Fruit fly (Drosophila melanogaster) whole organism, embryonic: ENCODE data around the gene brn.

ENCODE experiments used
- Asciz ChIP-seq: fragments of 200-800 bp; sonication (Bioruptor generic); optimal IDR thresholded peaks from 2 replicates; lab custom pipeline; 2017; ENCODE audit warnings: missing biosample characterization, mild to moderate bottlenecking, missing genetic modification characterization, missing genetic modification reagents
- CG10209 ChIP-seq: fragments of 200-800 bp; sonication (Bioruptor generic); optimal IDR thresholded peaks from 3 replicates; lab custom pipeline; 2017; ENCODE audit warnings: missing biosample characterization, mild to moderate bottlenecking, missing genetic modification characterization, missing genetic modification reagents
- CG10366 ChIP-seq: fragments of 200-800 bp; sonication (Bioruptor generic); IDR thresholded peaks from 2 replicates; pipeline ENCODE4 v1.3.6; 2022; ENCODE audit warnings: missing biosample characterization, missing genetic modification characterization
- CG11085 ChIP-seq: fragments of 200-800 bp; sonication (Bioruptor generic); IDR thresholded peaks from 2 replicates; pipeline ENCODE4 v1.3.6; 2022; ENCODE audit warnings: missing biosample characterization, missing genetic modification characterization
- CG11504 ChIP-seq: fragments of 200-800 bp; sonication (Bioruptor generic); optimal IDR thresholded peaks from 3 replicates; lab custom pipeline; 2019; ENCODE audit warnings: missing biosample characterization, mild to moderate bottlenecking, missing genetic modification characterization, moderate library complexity
- CG12942 ChIP-seq: fragments of 200-800 bp; sonication (Bioruptor generic); optimal IDR thresholded peaks from 3 replicates; lab custom pipeline; 2016; ENCODE audit warnings: missing biosample characterization, missing genetic modification characterization
- CG13123 ChIP-seq: fragments of 200-800 bp; sonication (Bioruptor generic); optimal IDR thresholded peaks from 2 replicates; lab custom pipeline; 2016; ENCODE audit warnings: missing biosample characterization, missing genetic modification characterization
- CG13424 ChIP-seq: fragments of 200-800 bp; sonication (Bioruptor generic); optimal IDR thresholded peaks from 2 replicates; lab custom pipeline; 2019; ENCODE audit warnings: missing biosample characterization, mild to moderate bottlenecking, missing genetic modification characterization, moderate library complexity
- CG13775 ChIP-seq: fragments of 200-800 bp; sonication (Bioruptor generic); optimal IDR thresholded peaks from 3 replicates; lab custom pipeline; 2017; ENCODE audit warnings: missing biosample characterization, mild to moderate bottlenecking, missing genetic modification characterization
- CG14441 ChIP-seq: fragments of 200-800 bp; sonication (Bioruptor generic); IDR thresholded peaks from 2 replicates; pipeline ENCODE4 v1.3.6; 2022; ENCODE audit warnings: missing biosample characterization, missing genetic modification characterization
- CG14667 ChIP-seq: fragments of 200-800 bp; sonication (Bioruptor generic); IDR thresholded peaks from 2 replicates; pipeline ENCODE4 v1.3.6; 2022; ENCODE audit warnings: missing biosample characterization, missing genetic modification characterization
- CG14710 ChIP-seq: fragments of 200-800 bp; sonication (Bioruptor generic); optimal IDR thresholded peaks from 3 replicates; lab custom pipeline; 2019; ENCODE audit warnings: missing biosample characterization, mild to moderate bottlenecking, missing genetic modification characterization, moderate library complexity
- CG16779 ChIP-seq: fragments of 200-800 bp; sonication (Bioruptor generic); IDR thresholded peaks from 2 replicates; pipeline ENCODE4 v1.3.6; 2022; ENCODE audit warnings: missing biosample characterization, missing genetic modification characterization
- CG16815 ChIP-seq: fragments of 200-800 bp; sonication (Bioruptor generic); optimal IDR thresholded peaks from 3 replicates; lab custom pipeline; 2017; ENCODE audit warnings: missing biosample characterization, mild to moderate bottlenecking, missing genetic modification characterization
- CG17186 ChIP-seq: fragments of 200-800 bp; sonication (Bioruptor generic); optimal IDR thresholded peaks from 3 replicates; lab custom pipeline; 2017; ENCODE audit warnings: missing biosample characterization, missing genetic modification reagents, missing genetic modification characterization
- CG31224 ChIP-seq: fragments of 200-800 bp; sonication (Bioruptor generic); IDR thresholded peaks from 2 replicates; pipeline ENCODE4 v1.3.6; 2022; ENCODE audit warnings: missing biosample characterization, missing genetic modification characterization
- CG31365 ChIP-seq: fragments of 200-800 bp; sonication (Bioruptor generic); optimal IDR thresholded peaks from 2 replicates; lab custom pipeline; 2018; ENCODE audit warnings: missing biosample characterization, mild to moderate bottlenecking, missing genetic modification characterization
- CG4730 ChIP-seq: fragments of 200-800 bp; sonication (Bioruptor generic); IDR thresholded peaks from 2 replicates; pipeline ENCODE4 v1.3.6; 2022; ENCODE audit warnings: missing biosample characterization, missing genetic modification characterization
- CG4854 ChIP-seq: fragments of 200-800 bp; sonication (Bioruptor generic); optimal IDR thresholded peaks from 2 replicates; lab custom pipeline; 2016; ENCODE audit warnings: missing biosample characterization, missing genetic modification characterization, inconsistent platforms
- CG8765 ChIP-seq: fragments of 200-800 bp; sonication (Bioruptor generic); IDR thresholded peaks from 2 replicates; pipeline ENCODE4 v1.3.6; 2022; ENCODE audit warnings: missing biosample characterization, missing genetic modification characterization
- CG8944 ChIP-seq: fragments of 200-800 bp; sonication (Bioruptor generic); optimal IDR thresholded peaks from 3 replicates; lab custom pipeline; 2016; ENCODE audit warnings: missing biosample characterization, missing genetic modification characterization
- CG9817 ChIP-seq: fragments of 200-800 bp; sonication (Bioruptor generic); optimal IDR thresholded peaks from 2 replicates; lab custom pipeline; 2018; ENCODE audit warnings: missing biosample characterization, mild to moderate bottlenecking, missing genetic modification characterization, moderate library complexity
- CkIIα-i1 ChIP-seq: fragments of 200-800 bp; sonication (Bioruptor generic); IDR thresholded peaks from 2 replicates; pipeline ENCODE4 v1.3.6; 2022; ENCODE audit warnings: missing biosample characterization, missing genetic modification characterization
- Dad ChIP-seq: fragments of 200-800 bp; sonication (Bioruptor generic); optimal IDR thresholded peaks from 3 replicates; lab custom pipeline; 2016; ENCODE audit warnings: missing biosample characterization, missing genetic modification characterization
- Fer1 ChIP-seq: fragments of 200-800 bp; sonication (Bioruptor generic); optimal IDR thresholded peaks from 2 replicates; lab custom pipeline; 2017; ENCODE audit warnings: missing biosample characterization, mild to moderate bottlenecking, missing genetic modification characterization
- Fer2 ChIP-seq: fragments of 200-800 bp; sonication (Bioruptor generic); optimal IDR thresholded peaks from 2 replicates; lab custom pipeline; 2018; ENCODE audit warnings: missing biosample characterization, mild to moderate bottlenecking, missing genetic modification characterization, moderate library complexity
- GATAe ChIP-seq: fragments of 200-800 bp; sonication (Bioruptor generic); conservative IDR thresholded peaks from 2 replicates; pipeline ENCODE4 v1.3.6; 2022; ENCODE audit warnings: missing biosample characterization, missing genetic modification characterization
- HLH3B ChIP-seq: fragments of 200-800 bp; sonication (Bioruptor generic); IDR thresholded peaks from 2 replicates; pipeline ENCODE4 v1.3.6; 2022; ENCODE audit warnings: missing biosample characterization, missing genetic modification characterization
- HLH4C ChIP-seq: fragments of 200-800 bp; sonication (Bioruptor generic); IDR thresholded peaks from 3 replicates; pipeline ENCODE4 v1.3.6; 2022; ENCODE audit warnings: missing biosample characterization, missing genetic modification characterization; ENCODE audit not compliant: partially characterized antibody
- Lim3 ChIP-seq: fragments of 200-800 bp; sonication (Bioruptor generic); IDR thresholded peaks from 2 replicates; pipeline ENCODE4 v1.3.6; 2022; ENCODE audit warnings: missing biosample characterization, missing genetic modification characterization
- Mad ChIP-seq: fragments of 200-800 bp; sonication (Bioruptor generic); optimal IDR thresholded peaks from 2 replicates; lab custom pipeline; 2016; ENCODE audit warnings: missing biosample characterization, missing genetic modification characterization
- Meics ChIP-seq: fragments of 200-800 bp; sonication (Bioruptor generic); optimal IDR thresholded peaks from 2 replicates; lab custom pipeline; 2017; ENCODE audit warnings: missing biosample characterization, mild to moderate bottlenecking, missing genetic modification characterization
- Taf1 ChIP-seq: fragments of 200-800 bp; sonication (Bioruptor generic); IDR thresholded peaks from 2 replicates; pipeline ENCODE4 v1.3.6; 2022; ENCODE audit warnings: missing biosample characterization, missing genetic modification characterization
- Xbp1 ChIP-seq: fragments of 200-800 bp; sonication (Bioruptor generic); optimal IDR thresholded peaks from 3 replicates; lab custom pipeline; 2016; ENCODE audit warnings: missing biosample characterization, mild to moderate bottlenecking, missing genetic modification characterization
- ash1 ChIP-seq: fragments of 200-800 bp; sonication (Bioruptor generic); optimal IDR thresholded peaks from 2 replicates; lab custom pipeline; 2018; ENCODE audit warnings: missing biosample characterization, mild to moderate bottlenecking, missing genetic modification characterization
- bbx ChIP-seq: fragments of 200-800 bp; sonication (Bioruptor generic); IDR thresholded peaks from 2 replicates; pipeline ENCODE4 v1.3.6; 2022; ENCODE audit warnings: missing biosample characterization, missing genetic modification characterization; ENCODE audit not compliant: partially characterized antibody
- cas ChIP-seq: fragments of 200-800 bp; sonication (Bioruptor generic); IDR thresholded peaks from 2 replicates; pipeline ENCODE4 v1.3.6; 2022; ENCODE audit warnings: missing biosample characterization, missing genetic modification characterization
- croc ChIP-seq: fragments of 200-800 bp; sonication (Bioruptor generic); conservative IDR thresholded peaks from 3 replicates; pipeline ENCODE4 v1.3.6; 2022; ENCODE audit warnings: missing biosample characterization, missing genetic modification characterization
- fd102C ChIP-seq: fragments of 200-800 bp; sonication (Bioruptor generic); optimal IDR thresholded peaks from 2 replicates; lab custom pipeline; 2018; ENCODE audit warnings: missing biosample characterization, mild to moderate bottlenecking, missing genetic modification characterization, moderate library complexity
- gcm2 ChIP-seq: fragments of 200-800 bp; sonication (Bioruptor generic); optimal IDR thresholded peaks from 2 replicates; lab custom pipeline; 2016; ENCODE audit warnings: missing biosample characterization, missing genetic modification characterization
- hkb ChIP-seq, 2 experiments: fragments of 200-800 bp in 1 of 2; fragments of >200 bp in 1 of 2; sonication (Bioruptor generic) in 1 of 2; IDR thresholded peaks in 1 of 2; optimal IDR thresholded peaks in 1 of 2; 2 replicates each; pipeline versions ENCODE4 v1.3.6 to Lab custom; 2017 to 2022; ENCODE audit warnings: missing biosample characterization in 1 of 2, missing genetic modification characterization in 1 of 2
- knrl ChIP-seq: fragments of 200-800 bp; sonication (Bioruptor generic); IDR thresholded peaks from 3 replicates; pipeline ENCODE4 v1.3.6; 2022; ENCODE audit warnings: missing biosample characterization, missing genetic modification characterization; ENCODE audit not compliant: partially characterized antibody
- lab ChIP-seq: fragments of 200-800 bp; sonication (Bioruptor generic); optimal IDR thresholded peaks from 3 replicates; lab custom pipeline; 2017; ENCODE audit warnings: missing biosample characterization, missing genetic modification characterization, mild to moderate bottlenecking, moderate library complexity, missing genetic modification reagents
- lilli ChIP-seq: fragments of 200-800 bp; sonication (Bioruptor generic); optimal IDR thresholded peaks from 3 replicates; lab custom pipeline; 2016; ENCODE audit warnings: missing biosample characterization, missing genetic modification characterization
- salm ChIP-seq: fragments of 200-800 bp; sonication (Bioruptor generic); optimal IDR thresholded peaks from 2 replicates; lab custom pipeline; 2018; ENCODE audit warnings: missing biosample characterization, mild to moderate bottlenecking, missing genetic modification characterization
- sna ChIP-seq: fragments of 200-800 bp; sonication (Bioruptor generic); IDR thresholded peaks from 2 replicates; pipeline ENCODE4 v1.3.6; 2022; ENCODE audit warnings: missing biosample characterization, missing genetic modification characterization; ENCODE audit not compliant: partially characterized antibody
- trh ChIP-seq: fragments of 200-800 bp; sonication (Bioruptor generic); optimal IDR thresholded peaks from 2 replicates; lab custom pipeline; 2016; ENCODE audit warnings: missing biosample characterization, missing genetic modification characterization
- vfl ChIP-seq: fragments of 200-800 bp; sonication (Bioruptor generic); optimal IDR thresholded peaks from 2 replicates; lab custom pipeline; 2016; ENCODE audit warnings: missing biosample characterization, missing genetic modification characterization
- yki ChIP-seq: fragments of >200 bp; optimal IDR thresholded peaks from 3 replicates; lab custom pipeline; 2018
- zen ChIP-seq: fragments of 200-800 bp; sonication (Bioruptor generic); optimal IDR thresholded peaks from 3 replicates; lab custom pipeline; 2018; ENCODE audit warnings: missing biosample characterization, mild to moderate bottlenecking, missing genetic modification characterization, moderate library complexity
- zfh2 ChIP-seq: fragments of 200-800 bp; sonication (Bioruptor generic); optimal IDR thresholded peaks from 2 replicates; lab custom pipeline; 2016; ENCODE audit warnings: missing biosample characterization, missing genetic modification characterization

brn gene

DNA sequence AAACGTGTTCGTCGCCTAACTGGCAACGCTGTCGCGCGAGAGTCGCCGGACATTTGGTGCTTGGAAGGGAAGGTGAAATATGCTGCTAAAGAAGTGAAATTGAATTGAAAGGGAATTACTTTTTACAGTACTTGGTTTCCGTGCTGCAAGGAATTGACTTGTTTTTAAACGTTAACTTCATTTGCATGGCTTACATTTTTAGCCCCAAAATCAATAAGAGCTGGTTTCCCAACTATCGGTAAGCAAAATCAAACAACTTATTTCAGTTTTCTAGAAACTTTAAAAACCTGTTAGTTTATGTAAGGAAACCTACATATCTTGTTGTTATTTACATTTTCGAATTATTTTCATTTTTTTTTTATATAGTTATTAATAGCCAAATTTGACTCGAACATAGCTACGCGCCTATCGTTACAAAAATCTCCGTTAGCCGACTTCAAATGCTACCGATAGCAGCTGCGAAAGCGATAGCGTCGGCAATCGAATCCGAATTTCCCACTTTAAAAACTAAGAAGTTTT is 9.6 kb downstream of the brn start, which contains the start of the genes dgt4 and Nsun2 (continued):
- no peak for TF ChIP-seq Dad (GFP tag; lab: Kevin White, UChicago)
- TF ChIP-seq Xbp1 (GFP tag; lab: Kevin White, UChicago) = peak; percentile 26
- TF ChIP-seq zen = no peak
- TF ChIP-seq gcm2 (GFP tag; lab: Kevin White, UChicago) = no peak
- TF ChIP-seq zfh2 (GFP tag; lab: Kevin White, UChicago) = no peak
- TF ChIP-seq lab (GFP tag; lab: Kevin White, UChicago) = no peak
- TF ChIP-seq CG16779 = no peak
- TF ChIP-seq CG31224 (GFP tag; lab: Robert Waterston, UW) = no peak
- no peak for TF ChIP-seq CG14441
- TF ChIP-seq sna (GFP tag; lab: Robert Waterston, UW) = no peak
- no peak for TF ChIP-seq fd102C (GFP tag; lab: Kevin White, UChicago)
- TF ChIP-seq Fer1 (GFP tag; lab: Kevin White, UChicago) = no peak
- TF ChIP-seq CkIIα-i1 (GFP tag; lab: Robert Waterston, UW) = no peak
- TF ChIP-seq Fer2 (tag; lab: Kevin White, UChicago) = no peak
- no peak for TF ChIP-seq GATAe (GFP tag; lab: Robert Waterston, UW)
- TF ChIP-seq HLH3B (GFP tag; lab: Robert Waterston, UW) = no peak
- TF ChIP-seq Lim3 (GFP tag; lab: Robert Waterston, UW) = no peak
- no peak for TF ChIP-seq CG31365 (tag; lab: Kevin White, UChicago)
- TF ChIP-seq bbx (GFP tag; lab: Robert Waterston, UW) = peak; percentile 37; the same call in 1 of the 2 replicates
- no peak for TF ChIP-seq CG11085 (GFP tag; lab: Robert Waterston, UW)
- no peak for TF ChIP-seq CG13424 (tag; lab: Kevin White, UChicago)
- TF ChIP-seq CG8944 = no peak
- TF ChIP-seq CG4854 (GFP tag; lab: Kevin White, UChicago) = no peak
- TF ChIP-seq CG8765 (GFP tag; lab: Robert Waterston, UW) = no peak
- TF ChIP-seq ash1 (GFP tag; lab: Kevin White, UChicago) = no peak
- no peak for TF ChIP-seq CG13123 (GFP tag; lab: Kevin White, UChicago)
- 0 out of 3 replicates have a peak, but pooled peaks have one; percentile 46 for TF ChIP-seq HLH4C (GFP tag; lab: Robert Waterston, UW)
- no peak for TF ChIP-seq CG10209 (GFP tag; lab: Kevin White, UChicago)
- no peak for TF ChIP-seq salm (tag; lab: Kevin White, UChicago)
- TF ChIP-seq CG14710 (tag; lab: Kevin White, UChicago) = peak; percentile 40
- TF ChIP-seq yki (lab: Kevin White, UChicago) = no peak
- TF ChIP-seq CG16815 (GFP tag; lab: Kevin White, UChicago) = no peak
- TF ChIP-seq CG12942 (GFP tag; lab: Kevin White, UChicago) = no peak
- TF ChIP-seq Taf1 (GFP tag; lab: Robert Waterston, UW) = no peak
- TF ChIP-seq Meics (GFP tag; lab: Kevin White, UChicago) = no peak
- no peak for TF ChIP-seq cas
- TF ChIP-seq trh (GFP tag; lab: Kevin White, UChicago) = no peak
- TF ChIP-seq CG9817 (tag; lab: Kevin White, UChicago) = peak; percentile 8
- TF ChIP-seq CG14667 (GFP tag; lab: Robert Waterston, UW) = no peak
- peak; percentile 36 for TF ChIP-seq lilli
- no peak for TF ChIP-seq vfl (GFP tag; lab: Kevin White, UChicago)
- TF ChIP-seq Asciz (GFP tag; lab: Kevin White, UChicago) = no peak
- peak; percentile 63; the same call in 2 of the 3 replicates for TF ChIP-seq knrl (GFP tag; lab: Robert Waterston, UW)
- no peak for TF ChIP-seq CG10366 (GFP tag; lab: Robert Waterston, UW)
- no peak for TF ChIP-seq Mad (GFP tag; lab: Kevin White, UChicago)
- TF ChIP-seq CG17186 (GFP tag; lab: Kevin White, UChicago) = no peak
- TF ChIP-seq CG11504 = no peak
- TF ChIP-seq croc (GFP tag; lab: Robert Waterston, UW) = no peak
- TF ChIP-seq CG4730 (GFP tag; lab: Robert Waterston, UW) = no peak
- TF ChIP-seq CG13775 (GFP tag; lab: Kevin White, UChicago) = peak; percentile 49
- TF ChIP-seq hkb (optimal IDR thresholded peaks at IDR 0.05; lab: Kevin White, UChicago) = no peak
- TF ChIP-seq hkb (GFP tag; IDR thresholded peaks at IDR 0.05; lab: Robert Waterston, UW) = no peak
